Fruit fly (Drosophila melanogaster): ENCODE results near the gene CG11586.
A peak's percentile ranks its signal among the peaks of the same experiment; 100 is the strongest.

The CG11586 gene

dm6 chr3L:4236097-4236572 is 26.1 kb downstream of the CG11586 start, which contains the start of gene ImpL2 (continued):
- TF ChIP-seq CG8281 (tag; optimal IDR thresholded peaks at IDR 0.05) (peak; percentile 79), Hmx (GFP tag; optimal IDR thresholded peaks at IDR 0.05) (no peak), esg (GFP tag; conservative IDR thresholded peaks at IDR 0.05) (no peak), CG33213 (GFP tag; optimal IDR thresholded peaks at IDR 0.05) (no peak), twi (tag; optimal IDR thresholded peaks at IDR 0.05) (no peak), Drgx (GFP tag; IDR thresholded peaks at IDR 0.05) (no peak), CG6272 (GFP tag; IDR thresholded peaks at IDR 0.05) (no peak), CoRest (tag; optimal IDR thresholded peaks at IDR 0.05) (no peak), Spps (tag; optimal IDR thresholded peaks at IDR 0.05) (no peak)

- no peak for TF ChIP-seq bowl (GFP tag; IDR thresholded peaks at IDR 0.05)
- no peak for TF ChIP-seq CG8281 (tag; optimal IDR thresholded peaks at IDR 0.05)
- no peak for TF ChIP-seq amos (GFP tag; IDR thresholded peaks at IDR 0.05; ENCODE audit: partially characterized antibody)
- no peak for TF ChIP-seq sima (GFP tag; optimal IDR thresholded peaks at IDR 0.05)
- peak; percentile 30; the same call in 1 of the 2 replicates for TF ChIP-seq crol (GFP tag; IDR thresholded peaks at IDR 0.05)
- no peak for TF ChIP-seq CG10366 (GFP tag; IDR thresholded peaks at IDR 0.05)
- TF ChIP-seq nau (GFP tag; optimal IDR thresholded peaks at IDR 0.05) = no peak
- no peak for TF ChIP-seq CG11696 (GFP tag; IDR thresholded peaks at IDR 0.05)
- no peak for TF ChIP-seq CG11456 (GFP tag; IDR thresholded peaks at IDR 0.05)
- no peak for TF ChIP-seq MTF-1 (GFP tag; optimal IDR thresholded peaks at IDR 0.05; ENCODE audit: borderline replicate concordance)
- TF ChIP-seq CG11085 (GFP tag; IDR thresholded peaks at IDR 0.05) = no peak
- TF ChIP-seq CrebB (tag; optimal IDR thresholded peaks at IDR 0.05) = no peak
- TF ChIP-seq Med (GFP tag) = peak; percentile 54
- TF ChIP-seq Trl (optimal IDR thresholded peaks at IDR 0.05) = peak; percentile 54 to 69
- TF ChIP-seq Trl (GFP tag; optimal IDR thresholded peaks at IDR 0.05) = no peak
- no peak for TF ChIP-seq Pdp1 (GFP tag; optimal IDR thresholded peaks at IDR 0.05)
- no peak for TF ChIP-seq CG12391 (tag; optimal IDR thresholded peaks at IDR 0.05)
- no peak for TF ChIP-seq ATbp (GFP tag; optimal IDR thresholded peaks at IDR 0.05)
- no peak for TF ChIP-seq Oaz (GFP tag; IDR thresholded peaks at IDR 0.05)
- TF ChIP-seq CG8290 (GFP tag; optimal IDR thresholded peaks at IDR 0.05) = no peak
- peak in 1 of 2 experiments; percentile 10 for TF ChIP-seq CG8290 (tag; optimal IDR thresholded peaks at IDR 0.05)
- TF ChIP-seq ab (GFP tag; optimal IDR thresholded peaks at IDR 0.05) = no peak
- TF ChIP-seq gsb (GFP tag; IDR thresholded peaks at IDR 0.05) = no peak
- TF ChIP-seq CG10543 (GFP tag; optimal IDR thresholded peaks at IDR 0.05) = peak; percentile 8
- TF ChIP-seq Nf-YC (tag; optimal IDR thresholded peaks at IDR 0.05) = peak; percentile 45
- peak; percentile 92 for TF ChIP-seq CG8478 (optimal IDR thresholded peaks at IDR 0.05)
- TF ChIP-seq klu (GFP tag; IDR thresholded peaks at IDR 0.05) = no peak
- no peak for TF ChIP-seq CG42726 (GFP tag; IDR thresholded peaks at IDR 0.05; ENCODE audit: partially characterized antibody)
- TF ChIP-seq Hr3 (GFP tag; optimal IDR thresholded peaks at IDR 0.05) = no peak
- TF ChIP-seq CG12659 (GFP tag; optimal IDR thresholded peaks at IDR 0.05) = no peak
- TF ChIP-seq HmgD (GFP tag; optimal IDR thresholded peaks at IDR 0.05) = no peak
- peak; percentile 58 for TF ChIP-seq Adf1 (GFP tag; IDR thresholded peaks at IDR 0.05)
- TF ChIP-seq NK7.1 (GFP tag; optimal IDR thresholded peaks at IDR 0.05) = no peak
- TF ChIP-seq onecut (GFP tag; IDR thresholded peaks at IDR 0.05) = peak; percentile 65
- no peak for TF ChIP-seq br (optimal IDR thresholded peaks at IDR 0.05)
- TF ChIP-seq CG3726 (GFP tag; IDR thresholded peaks at IDR 0.05) = no peak
- no peak for TF ChIP-seq pan (optimal IDR thresholded peaks at IDR 0.05)
- TF ChIP-seq pan (GFP tag; optimal IDR thresholded peaks at IDR 0.05 in 1 of 2, IDR thresholded peaks at IDR 0.05 in 1 of 2) = no peak
- TF ChIP-seq tin (GFP tag; optimal IDR thresholded peaks at IDR 0.05) = no peak
- peak; percentile 94 for TF ChIP-seq cg (GFP tag; optimal IDR thresholded peaks at IDR 0.05)
- TF ChIP-seq pros (GFP tag; optimal IDR thresholded peaks at IDR 0.05) = no peak
- peak; percentile 30; the same call in 1 of the 2 replicates for TF ChIP-seq tna (GFP tag; IDR thresholded peaks at IDR 0.05; ENCODE audit: partially characterized antibody)
- TF ChIP-seq vvl (GFP tag; IDR thresholded peaks at IDR 0.05) = peak; percentile 57
These were observed 28.5 kb downstream of the CG11586 start for dm6 chr3L:4233603-4234277.

Measured in whole organism, embryonic.